Worm (Caenorhabditis elegans) whole organism, L1 larva: ENCODE measurements around the gene F14H3.5.

Experiments
- C04F5.9 ChIP-seq: sonication (generic microtip); optimal IDR thresholded peaks from 2 replicates; lab custom pipeline; 2016; ENCODE audit warnings: missing genetic modification characterization, missing compliant biosample characterization
- Y116A8C.19 ChIP-seq: sonication (generic microtip); optimal IDR thresholded peaks from 2 replicates; lab custom pipeline; 2016; ENCODE audit warnings: missing compliant biosample characterization, missing genetic modification characterization, borderline replicate concordance
- aha-1 ChIP-seq: fragments of 150-350 bp; optimal IDR thresholded peaks from 2 replicates; lab custom pipeline; 2014; ENCODE audit warnings: missing biosample characterization, missing genetic modification characterization
- alr-1 ChIP-seq: fragments of 200-800 bp; sonication (Bioruptor generic); optimal IDR thresholded peaks from 2 replicates; lab custom pipeline; 2018; ENCODE audit warnings: borderline replicate concordance, mild to moderate bottlenecking, missing genetic modification characterization, missing compliant biosample characterization
- aly-2 ChIP-seq: fragments of 150-350 bp; optimal IDR thresholded peaks from 2 replicates; lab custom pipeline; 2014; ENCODE audit warnings: missing biosample characterization, missing genetic modification characterization
- ama-1 ChIP-seq: fragments of 150-350 bp; optimal IDR thresholded peaks from 2 replicates; lab custom pipeline; 2014
- ceh-63 ChIP-seq: fragments of 200-800 bp; sonication (Bioruptor generic); optimal IDR thresholded peaks from 2 replicates; lab custom pipeline; 2018; ENCODE audit warnings: mild to moderate bottlenecking, missing genetic modification characterization, missing compliant biosample characterization
- ceh-8 ChIP-seq: fragments of 200-800 bp; sonication (Bioruptor generic); optimal IDR thresholded peaks from 2 replicates; lab custom pipeline; 2018; ENCODE audit warnings: mild to moderate bottlenecking, missing genetic modification characterization, moderate library complexity, missing compliant biosample characterization
- ceh-88 ChIP-seq: fragments of 200-800 bp; sonication (Bioruptor generic); IDR thresholded peaks from 2 replicates; pipeline ENCODE4 v1.3.6; 2022; ENCODE audit warnings: missing genetic modification characterization, missing compliant biosample characterization
- ceh-90 ChIP-seq: sonication (generic microtip); optimal IDR thresholded peaks from 2 replicates; lab custom pipeline; 2016; ENCODE audit warnings: missing genetic modification characterization, missing compliant biosample characterization
- dpl-1 ChIP-seq, 3 experiments: fragments of 150-350 bp in 2 of 3; sonication (generic microtip) in 1 of 3; optimal IDR thresholded peaks; 2 replicates each; lab custom pipeline; 2014 to 2017; ENCODE audit warnings: missing biosample characterization in 3 of 3, missing genetic modification characterization in 3 of 3, missing genetic modification reagents in 3 of 3
- dsc-1 ChIP-seq: sonication (generic microtip); optimal IDR thresholded peaks from 2 replicates; lab custom pipeline; 2016; ENCODE audit warnings: mild to moderate bottlenecking, missing genetic modification characterization, missing compliant biosample characterization
- efl-3 ChIP-seq: fragments of 200-800 bp; sonication (Bioruptor generic); optimal IDR thresholded peaks from 2 replicates; lab custom pipeline; 2018; ENCODE audit warnings: mild to moderate bottlenecking, missing genetic modification characterization, missing compliant biosample characterization
- elt-2 ChIP-seq: sonication (generic microtip); optimal IDR thresholded peaks from 2 replicates; lab custom pipeline; 2016; ENCODE audit warnings: missing genetic modification characterization, mild to moderate bottlenecking, inconsistent platforms, missing compliant biosample characterization, missing genetic modification reagents
- fkh-10 ChIP-seq: sonication (generic microtip); optimal IDR thresholded peaks from 2 replicates; lab custom pipeline; 2017; ENCODE audit warnings: missing biosample characterization, missing genetic modification reagents, missing genetic modification characterization
- fkh-4 ChIP-seq: sonication (generic microtip); optimal IDR thresholded peaks from 2 replicates; lab custom pipeline; 2016; ENCODE audit warnings: missing compliant biosample characterization, missing genetic modification characterization, borderline replicate concordance
- fkh-8 ChIP-seq: sonication (generic microtip); optimal IDR thresholded peaks from 2 replicates; lab custom pipeline; 2016; ENCODE audit warnings: mild to moderate bottlenecking, missing genetic modification characterization, missing compliant biosample characterization
- fos-1 ChIP-seq: fragments of 150-350 bp; optimal IDR thresholded peaks from 2 replicates; lab custom pipeline; 2014; ENCODE audit warnings: missing biosample characterization, missing genetic modification characterization
- hlh-17 ChIP-seq: fragments of 200-800 bp; sonication (Bioruptor generic); optimal IDR thresholded peaks from 2 replicates; lab custom pipeline; 2018; ENCODE audit warnings: missing genetic modification characterization, mild to moderate bottlenecking, missing compliant biosample characterization, moderate library complexity, borderline replicate concordance
- hlh-4 ChIP-seq: sonication (generic microtip); optimal IDR thresholded peaks from 2 replicates; lab custom pipeline; 2016; ENCODE audit warnings: mild to moderate bottlenecking, missing genetic modification characterization, missing compliant biosample characterization
- irx-1 ChIP-seq: sonication (generic microtip); optimal IDR thresholded peaks from 2 replicates; lab custom pipeline; 2016; ENCODE audit warnings: missing genetic modification characterization, missing compliant biosample characterization
- jun-1 ChIP-seq: fragments of 150-350 bp; optimal IDR thresholded peaks from 2 replicates; lab custom pipeline; 2014; ENCODE audit warnings: missing biosample characterization, missing genetic modification reagents, missing genetic modification characterization
- lin-13 ChIP-seq: fragments of 150-350 bp; optimal IDR thresholded peaks from 2 replicates; lab custom pipeline; 2014; ENCODE audit warnings: missing biosample characterization, missing genetic modification reagents, missing genetic modification characterization
- lin-14 ChIP-seq: fragments of 200-800 bp; sonication (Bioruptor generic); optimal IDR thresholded peaks from 2 replicates; lab custom pipeline; 2018; ENCODE audit warnings: mild to moderate bottlenecking, missing genetic modification characterization, moderate library complexity, missing compliant biosample characterization
- lsy-2 ChIP-seq, 2 experiments: fragments of 150-350 bp; optimal IDR thresholded peaks; 2 replicates each; lab custom pipeline; 2014; ENCODE audit warnings: missing biosample characterization in 2 of 2, missing genetic modification characterization in 2 of 2
- mdl-1 ChIP-seq, 2 experiments: fragments of 150-350 bp; optimal IDR thresholded peaks; 2 replicates each; lab custom pipeline; 2014 to 2017; ENCODE audit warnings: missing biosample characterization in 2 of 2, missing genetic modification characterization in 2 of 2, inconsistent platforms in 1 of 2
- mef-2 ChIP-seq: fragments of 150-350 bp; optimal IDR thresholded peaks from 2 replicates; lab custom pipeline; 2014; ENCODE audit warnings: missing biosample characterization, missing genetic modification characterization
- mep-1 ChIP-seq: fragments of 150-350 bp; optimal IDR thresholded peaks from 2 replicates; lab custom pipeline; 2014; ENCODE audit warnings: missing biosample characterization, missing genetic modification characterization
- nhr-12 ChIP-seq: sonication (generic microtip); optimal IDR thresholded peaks from 2 replicates; lab custom pipeline; 2017; ENCODE audit warnings: missing biosample characterization, missing genetic modification characterization
- nhr-20 ChIP-seq: sonication (generic microtip); optimal IDR thresholded peaks from 2 replicates; lab custom pipeline; 2016; ENCODE audit warnings: mild to moderate bottlenecking, missing genetic modification characterization, missing compliant biosample characterization
- nhr-28 ChIP-seq: fragments of 150-350 bp; optimal IDR thresholded peaks from 2 replicates; lab custom pipeline; 2014; ENCODE audit warnings: missing biosample characterization, missing genetic modification characterization
- nhr-47 ChIP-seq: sonication (generic microtip); optimal IDR thresholded peaks from 2 replicates; lab custom pipeline; 2016; ENCODE audit warnings: mild to moderate bottlenecking, missing genetic modification characterization, moderate library complexity, missing compliant biosample characterization
- nhr-71 ChIP-seq: sonication (generic microtip); optimal IDR thresholded peaks from 2 replicates; lab custom pipeline; 2016; ENCODE audit warnings: mild to moderate bottlenecking, missing genetic modification characterization, moderate library complexity, missing compliant biosample characterization
- nhr-77 ChIP-seq: fragments of 150-350 bp; optimal IDR thresholded peaks from 2 replicates; lab custom pipeline; 2014; ENCODE audit warnings: missing biosample characterization, missing genetic modification characterization
- nhr-84 ChIP-seq: sonication (generic microtip); optimal IDR thresholded peaks from 2 replicates; lab custom pipeline; 2017; ENCODE audit warnings: missing biosample characterization, missing genetic modification characterization
- nhr-85 ChIP-seq: sonication (generic microtip); peaks from one replicate; lab custom pipeline; 2016; ENCODE audit warnings: missing genetic modification characterization, inconsistent platforms, missing compliant biosample characterization
- pag-3 ChIP-seq: sonication (generic microtip); optimal IDR thresholded peaks from 2 replicates; lab custom pipeline; 2017; ENCODE audit warnings: missing genetic modification characterization, mild to moderate bottlenecking, missing compliant biosample characterization, antibody characterized with exemption, borderline replicate concordance; ENCODE audit not compliant: insufficient read depth
- pqm-1 ChIP-seq: sonication (generic microtip); optimal IDR thresholded peaks from 3 replicates; lab custom pipeline; 2017; ENCODE audit warnings: missing biosample characterization, missing genetic modification characterization
- rnt-1 ChIP-seq: sonication (generic microtip); optimal IDR thresholded peaks from 2 replicates; lab custom pipeline; 2016; ENCODE audit warnings: mild to moderate bottlenecking, missing genetic modification characterization, moderate library complexity, missing compliant biosample characterization
- skn-1 ChIP-seq: fragments of 150-350 bp; optimal IDR thresholded peaks from 2 replicates; lab custom pipeline; 2014; ENCODE audit warnings: missing biosample characterization, missing genetic modification characterization
- snpc-4 ChIP-seq: fragments of 150-350 bp; optimal IDR thresholded peaks from 2 replicates; lab custom pipeline; 2014; ENCODE audit warnings: missing biosample characterization, missing genetic modification characterization
- snu-23 ChIP-seq: sonication (generic microtip); optimal IDR thresholded peaks from 2 replicates; lab custom pipeline; 2016; ENCODE audit warnings: missing genetic modification characterization, missing compliant biosample characterization
- sox-4 ChIP-seq: sonication (generic microtip); optimal IDR thresholded peaks from 2 replicates; lab custom pipeline; 2016; ENCODE audit warnings: missing genetic modification characterization, missing compliant biosample characterization
- sptf-1 ChIP-seq: fragments of 150-350 bp; optimal IDR thresholded peaks from 2 replicates; lab custom pipeline; 2014; ENCODE audit warnings: missing biosample characterization, missing genetic modification characterization
- sup-37 ChIP-seq: fragments of 200-800 bp; sonication (Bioruptor generic); optimal IDR thresholded peaks from 2 replicates; lab custom pipeline; 2018; ENCODE audit warnings: mild to moderate bottlenecking, missing genetic modification characterization, missing compliant biosample characterization
- swsn-7 ChIP-seq: sonication (generic microtip); optimal IDR thresholded peaks from 2 replicates; lab custom pipeline; 2016; ENCODE audit warnings: missing genetic modification characterization, missing compliant biosample characterization
- tbx-2 ChIP-seq: sonication (generic microtip); optimal IDR thresholded peaks from 2 replicates; lab custom pipeline; 2016; ENCODE audit warnings: missing genetic modification characterization, missing compliant biosample characterization
- unc-130 ChIP-seq: fragments of 150-350 bp; optimal IDR thresholded peaks from 2 replicates; lab custom pipeline; 2017; ENCODE audit warnings: missing biosample characterization, missing genetic modification characterization, inconsistent platforms
- unc-62 ChIP-seq: fragments of 150-350 bp; optimal IDR thresholded peaks from 2 replicates; lab custom pipeline; 2014; ENCODE audit warnings: missing biosample characterization, missing genetic modification reagents, missing genetic modification characterization
- unc-86 ChIP-seq: sonication (generic microtip); optimal IDR thresholded peaks from 2 replicates; lab custom pipeline; 2016; ENCODE audit warnings: missing genetic modification characterization, missing compliant biosample characterization
- vab-15 ChIP-seq: sonication (generic microtip); optimal IDR thresholded peaks from 2 replicates; lab custom pipeline; 2017; ENCODE audit warnings: missing genotype, mild to moderate bottlenecking, missing genetic modification characterization, missing compliant biosample characterization
- xbp-1 ChIP-seq: sonication (generic microtip); optimal IDR thresholded peaks from 2 replicates; lab custom pipeline; 2016; ENCODE audit warnings: missing genetic modification characterization, missing compliant biosample characterization
- zip-4 ChIP-seq: fragments of 200-800 bp; sonication (Bioruptor generic); optimal IDR thresholded peaks from 2 replicates; lab custom pipeline; 2018; ENCODE audit warnings: mild to moderate bottlenecking, missing genetic modification characterization, moderate library complexity, missing compliant biosample characterization
- ztf-11 ChIP-seq, 2 experiments: sonication (generic microtip); optimal IDR thresholded peaks; 2 replicates each; lab custom pipeline; 2016 to 2017; ENCODE audit warnings: missing genetic modification characterization in 2 of 2, missing biosample characterization in 1 of 2, missing compliant biosample characterization in 1 of 2

Gene F14H3.5

DNA sequence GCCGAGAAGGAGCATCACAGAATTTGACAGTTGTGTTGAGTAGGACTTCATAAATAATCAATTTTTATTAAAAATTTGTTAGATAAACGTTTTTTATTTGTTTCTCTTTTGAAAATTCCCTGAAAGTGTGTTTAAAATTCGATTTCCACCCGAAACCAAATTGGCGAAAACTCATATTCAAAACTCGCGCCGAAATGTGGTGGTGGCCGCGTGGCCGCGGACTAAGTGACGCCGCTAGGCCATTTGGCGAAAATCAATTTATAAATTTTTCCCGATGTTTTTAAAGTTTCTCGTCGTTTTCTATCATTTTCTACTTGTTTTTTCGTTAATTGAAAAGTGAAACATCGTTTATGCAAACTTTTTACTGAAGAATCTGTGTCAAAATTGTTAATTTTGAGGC lies 34.3 kb downstream of the F14H3.5 start (continued):
- no peak for TF ChIP-seq lin-14 (GFP tag; lab: Kevin White, UChicago)
- TF ChIP-seq aha-1 (tag; lab: Kevin White, UChicago) = no peak
- TF ChIP-seq nhr-71 (tag; lab: Kevin White, UChicago) = peak; percentile 73
- TF ChIP-seq ceh-8 (GFP tag; lab: Kevin White, UChicago) = no peak
- TF ChIP-seq hlh-17 = no peak
- TF ChIP-seq snu-23 (GFP tag; lab: Kevin White, UChicago) = no peak
- TF ChIP-seq ama-1 (lab: Kevin White, UChicago) = no peak
- peak; percentile 30 for TF ChIP-seq Y116A8C.19 (tag; lab: Kevin White, UChicago)
- TF ChIP-seq nhr-47 (tag; lab: Kevin White, UChicago) = peak; percentile 73
- TF ChIP-seq mdl-1 (tag; optimal IDR thresholded peaks at IDR 0.05; lab: Kevin White, UChicago) = no peak
- peak; percentile 16 for TF ChIP-seq elt-2 (tag; lab: Kevin White, UChicago)
- TF ChIP-seq fkh-10 (GFP tag; lab: Kevin White, UChicago) = no peak
- TF ChIP-seq swsn-7 (tag; lab: Kevin White, UChicago) = peak; percentile 52
- TF ChIP-seq sox-4 (tag; lab: Kevin White, UChicago) = peak; percentile 51
- no peak for TF ChIP-seq alr-1
- no peak for TF ChIP-seq unc-62 (GFP tag; lab: Kevin White, UChicago)
- TF ChIP-seq fos-1 (tag; lab: Kevin White, UChicago) = no peak
- TF ChIP-seq sup-37 (GFP tag; lab: Kevin White, UChicago) = no peak
- no peak for TF ChIP-seq lin-13 (GFP tag; lab: Kevin White, UChicago)
- no peak for TF ChIP-seq efl-3 (GFP tag; lab: Kevin White, UChicago)
- peak; percentile 87 for TF ChIP-seq ceh-90 (tag; lab: Kevin White, UChicago)
- TF ChIP-seq jun-1 = no peak
- TF ChIP-seq vab-15 (tag; lab: Kevin White, UChicago) = no peak
- TF ChIP-seq nhr-77 (tag; lab: Kevin White, UChicago) = no peak
- TF ChIP-seq fkh-8 (tag; lab: Kevin White, UChicago) = no peak
- TF ChIP-seq irx-1 (tag; lab: Kevin White, UChicago) = peak; percentile 72
- no peak for TF ChIP-seq zip-4 (GFP tag; lab: Kevin White, UChicago)
- TF ChIP-seq fkh-4 (tag; lab: Kevin White, UChicago) = peak; percentile 60
- TF ChIP-seq ztf-11 (tag; optimal IDR thresholded peaks at IDR 0.05; lab: Kevin White, UChicago) = peak in 1 of 2 experiments; percentile 82
- no peak for TF ChIP-seq mef-2
- TF ChIP-seq lsy-2 (tag; optimal IDR thresholded peaks at IDR 0.05; lab: Kevin White, UChicago) = no peak
- no peak for TF ChIP-seq nhr-84 (tag; lab: Kevin White, UChicago)
- TF ChIP-seq aly-2 (tag; lab: Kevin White, UChicago) = no peak
- no peak for TF ChIP-seq pqm-1
- peak; percentile 52 for TF ChIP-seq dsc-1 (tag; lab: Kevin White, UChicago)
- TF ChIP-seq nhr-28 (tag; lab: Kevin White, UChicago) = no peak
- TF ChIP-seq pag-3 = no peak
- TF ChIP-seq nhr-20 (tag; lab: Kevin White, UChicago) = peak; percentile 56
- TF ChIP-seq unc-130 (tag; lab: Kevin White, UChicago) = no peak
- TF ChIP-seq ceh-88 (GFP tag; lab: Robert Waterston, UW) = no peak
- TF ChIP-seq mep-1 = no peak
- no peak for TF ChIP-seq hlh-4 (tag; lab: Kevin White, UChicago)
- TF ChIP-seq unc-86 (tag; lab: Kevin White, UChicago) = no peak
- TF ChIP-seq nhr-85 (tag; lab: Kevin White, UChicago) = peak; percentile 76
- TF ChIP-seq dpl-1 (GFP tag; optimal IDR thresholded peaks at IDR 0.05; lab: Kevin White, UChicago) = peak; percentile 82 to 91 (median 88)
- no peak for TF ChIP-seq sptf-1 (tag; lab: Kevin White, UChicago)
- TF ChIP-seq ceh-63 = no peak
- TF ChIP-seq xbp-1 (tag; lab: Kevin White, UChicago) = peak; percentile 55
- TF ChIP-seq C04F5.9 (tag; lab: Kevin White, UChicago) = no peak
- peak; percentile 96 for TF ChIP-seq rnt-1 (tag; lab: Kevin White, UChicago)
- TF ChIP-seq tbx-2 = no peak
- peak; percentile 68 for TF ChIP-seq snpc-4
- TF ChIP-seq nhr-12 (tag; lab: Kevin White, UChicago) = no peak
- peak; percentile 25 for TF ChIP-seq skn-1 (tag; lab: Kevin White, UChicago)
